Fruit fly (Drosophila melanogaster) Kc167 (cell line): ENCODE results near the gene mbm.

ENCODE experiments used
- Sin3A ChIP-seq: fragments of >200 bp; optimal IDR thresholded peaks from 2 replicates; lab custom pipeline; 2018; ENCODE audit warnings: missing external identifiers
- h ChIP-seq: fragments of >200 bp; optimal IDR thresholded peaks from 3 replicates; lab custom pipeline; 2018; ENCODE audit warnings: missing external identifiers
- psq ChIP-seq: fragments of >200 bp; optimal IDR thresholded peaks from 2 replicates; lab custom pipeline; 2017; ENCODE audit warnings: missing external identifiers
- ttk ChIP-seq: sonication (Bioruptor generic); optimal IDR thresholded peaks from 2 replicates; lab custom pipeline; 2017; ENCODE audit warnings: missing external identifiers

- TF ChIP-seq h (no peak), psq (lab: Kevin White, UChicago) (no peak), Sin3A (lab: Kevin White, UChicago) (no peak), ttk (lab: Kevin White, UChicago) (no peak)
Observed at dm6 chr2L:225386-225682, 48.2 kb downstream of the mbm start.
